Fruit fly (Drosophila melanogaster) whole organism, embryonic: ENCODE results near the gene CG31792.

Source experiments
- Aef1 ChIP-seq: fragments of 200-800 bp; sonication (Bioruptor generic); IDR thresholded peaks from 3 replicates; pipeline ENCODE4 v1.3.6; 2022; ENCODE audit warnings: missing biosample characterization, missing genetic modification characterization
- CG10209 ChIP-seq: fragments of 200-800 bp; sonication (Bioruptor generic); optimal IDR thresholded peaks from 3 replicates; lab custom pipeline; 2017; ENCODE audit warnings: missing biosample characterization, mild to moderate bottlenecking, missing genetic modification characterization, missing genetic modification reagents
- CG10565 ChIP-seq: fragments of 200-800 bp; sonication (Bioruptor generic); optimal IDR thresholded peaks from 3 replicates; lab custom pipeline; 2016; ENCODE audit warnings: missing biosample characterization, mild to moderate bottlenecking, missing genetic modification characterization
- CG10979 ChIP-seq: fragments of 200-800 bp; sonication (Bioruptor generic); optimal IDR thresholded peaks from 2 replicates; lab custom pipeline; 2018; ENCODE audit warnings: missing biosample characterization, mild to moderate bottlenecking, missing genetic modification characterization, moderate library complexity
- CG12236 ChIP-seq: fragments of 200-800 bp; sonication (Bioruptor generic); optimal IDR thresholded peaks from 2 replicates; lab custom pipeline; 2016; ENCODE audit warnings: missing biosample characterization, missing genetic modification characterization
- CG13287 ChIP-seq: fragments of 200-800 bp; sonication (Bioruptor generic); IDR thresholded peaks from 2 replicates; pipeline ENCODE4 v1.3.6; 2022; ENCODE audit warnings: missing biosample characterization, missing genetic modification characterization; ENCODE audit not compliant: partially characterized antibody
- CG15269 ChIP-seq: fragments of 200-800 bp; sonication (Bioruptor generic); optimal IDR thresholded peaks from 2 replicates; lab custom pipeline; 2018; ENCODE audit warnings: missing biosample characterization, mild to moderate bottlenecking, missing genetic modification characterization, moderate library complexity
- CG1529 ChIP-seq: fragments of 200-800 bp; sonication (Bioruptor generic); optimal IDR thresholded peaks from 3 replicates; lab custom pipeline; 2018; ENCODE audit warnings: missing biosample characterization, missing genetic modification characterization
- CG15601 ChIP-seq: fragments of 200-800 bp; sonication (Bioruptor generic); optimal IDR thresholded peaks from 3 replicates; lab custom pipeline; 2019; ENCODE audit warnings: missing biosample characterization, mild to moderate bottlenecking, missing genetic modification characterization, moderate library complexity
- CG16779 ChIP-seq: fragments of 200-800 bp; sonication (Bioruptor generic); IDR thresholded peaks from 2 replicates; pipeline ENCODE4 v1.3.6; 2022; ENCODE audit warnings: missing biosample characterization, missing genetic modification characterization
- CG16815 ChIP-seq: fragments of 200-800 bp; sonication (Bioruptor generic); optimal IDR thresholded peaks from 3 replicates; lab custom pipeline; 2017; ENCODE audit warnings: missing biosample characterization, mild to moderate bottlenecking, missing genetic modification characterization
- CG17568 ChIP-seq: fragments of 200-800 bp; sonication (Bioruptor generic); optimal IDR thresholded peaks from 2 replicates; lab custom pipeline; 2018; ENCODE audit warnings: missing biosample characterization, mild to moderate bottlenecking, missing genetic modification characterization, moderate library complexity
- CG17912 ChIP-seq: fragments of 200-800 bp; sonication (Bioruptor generic); optimal IDR thresholded peaks from 2 replicates; lab custom pipeline; 2018; ENCODE audit warnings: missing biosample characterization, mild to moderate bottlenecking, missing genetic modification characterization
- CG18619 ChIP-seq: fragments of 200-800 bp; sonication (Bioruptor generic); optimal IDR thresholded peaks from 3 replicates; lab custom pipeline; 2017; ENCODE audit warnings: missing biosample characterization, mild to moderate bottlenecking, missing genetic modification characterization
- CG2116 ChIP-seq: fragments of 200-800 bp; sonication (Bioruptor generic); optimal IDR thresholded peaks from 3 replicates; lab custom pipeline; 2018; ENCODE audit warnings: missing biosample characterization, mild to moderate bottlenecking, missing genetic modification characterization
- CG2889 ChIP-seq: fragments of 200-800 bp; sonication (Bioruptor generic); IDR thresholded peaks from 3 replicates; pipeline ENCODE4 v1.3.6; 2022; ENCODE audit warnings: missing biosample characterization, missing genetic modification characterization
- CG30020 ChIP-seq: fragments of 200-800 bp; optimal IDR thresholded peaks from 2 replicates; lab custom pipeline; 2019; ENCODE audit warnings: missing biosample characterization, mild to moderate bottlenecking, missing genetic modification characterization, moderate library complexity
- CG3065 ChIP-seq: fragments of 200-800 bp; sonication (Bioruptor generic); optimal IDR thresholded peaks from 2 replicates; lab custom pipeline; 2016; ENCODE audit warnings: missing biosample characterization, missing genetic modification characterization
- CG33213 ChIP-seq: fragments of 200-800 bp; sonication (Bioruptor generic); optimal IDR thresholded peaks from 3 replicates; lab custom pipeline; 2016; ENCODE audit warnings: missing biosample characterization, missing genetic modification characterization
- CG4820 ChIP-seq: fragments of 200-800 bp; sonication (Bioruptor generic); optimal IDR thresholded peaks from 3 replicates; lab custom pipeline; 2016; ENCODE audit warnings: missing biosample characterization, missing genetic modification characterization
- CG6689 ChIP-seq: fragments of 200-800 bp; sonication (Bioruptor generic); IDR thresholded peaks from 2 replicates; pipeline ENCODE4 v1.3.6; 2022; ENCODE audit warnings: missing biosample characterization, missing genetic modification characterization
- CG6813 ChIP-seq: fragments of 200-800 bp; sonication (Bioruptor generic); optimal IDR thresholded peaks from 2 replicates; lab custom pipeline; 2017; ENCODE audit warnings: missing biosample characterization, missing genetic modification characterization, mild to moderate bottlenecking, moderate library complexity, missing genetic modification reagents
- CG7271 ChIP-seq: fragments of 200-800 bp; sonication (Bioruptor generic); optimal IDR thresholded peaks from 2 replicates; lab custom pipeline; 2018; ENCODE audit warnings: missing biosample characterization, mild to moderate bottlenecking, missing genetic modification characterization, moderate library complexity
- CG7928 ChIP-seq: fragments of 200-800 bp; sonication (Bioruptor generic); optimal IDR thresholded peaks from 2 replicates; lab custom pipeline; 2017; ENCODE audit warnings: missing biosample characterization, mild to moderate bottlenecking, missing genetic modification characterization
- D19A ChIP-seq: fragments of 200-800 bp; optimal IDR thresholded peaks from 3 replicates; lab custom pipeline; 2019; ENCODE audit warnings: missing biosample characterization, mild to moderate bottlenecking, missing genetic modification characterization, moderate library complexity
- E2f1 ChIP-seq: fragments of 200-800 bp; sonication (Bioruptor generic); IDR thresholded peaks from 2 replicates; pipeline ENCODE4 v1.3.6; 2022; ENCODE audit warnings: missing biosample characterization, missing genetic modification characterization
- HLHmδ ChIP-seq: fragments of 200-800 bp; sonication (Bioruptor generic); optimal IDR thresholded peaks from 2 replicates; lab custom pipeline; 2018; ENCODE audit warnings: missing biosample characterization, mild to moderate bottlenecking, missing genetic modification characterization, moderate library complexity
- Hr39 ChIP-seq: fragments of >200 bp; optimal IDR thresholded peaks from 2 replicates; lab custom pipeline; 2017
- Nf-YA ChIP-seq: fragments of 200-800 bp; sonication (Bioruptor generic); IDR thresholded peaks from 2 replicates; pipeline ENCODE4 v1.3.6; 2022; ENCODE audit warnings: missing biosample characterization, missing genetic modification characterization
- Ssrp ChIP-seq: fragments of 200-800 bp; sonication (Bioruptor generic); optimal IDR thresholded peaks from 2 replicates; lab custom pipeline; 2018; ENCODE audit warnings: missing biosample characterization, mild to moderate bottlenecking, missing genetic modification characterization, moderate library complexity
- aop ChIP-seq: fragments of 200-800 bp; sonication (Bioruptor generic); IDR thresholded peaks from 2 replicates; pipeline ENCODE4 v1.3.6; 2022; ENCODE audit warnings: missing biosample characterization, missing genetic modification characterization
- ap ChIP-seq: fragments of 200-800 bp; sonication (Bioruptor generic); IDR thresholded peaks from 2 replicates; pipeline ENCODE4 v1.3.6; 2022; ENCODE audit warnings: missing biosample characterization, missing genetic modification characterization
- bbx ChIP-seq: fragments of 200-800 bp; sonication (Bioruptor generic); IDR thresholded peaks from 2 replicates; pipeline ENCODE4 v1.3.6; 2022; ENCODE audit warnings: missing biosample characterization, missing genetic modification characterization; ENCODE audit not compliant: partially characterized antibody
- cad ChIP-seq: fragments of >200 bp; optimal IDR thresholded peaks from 2 replicates; lab custom pipeline; 2017; ENCODE audit warnings: missing biosample characterization, missing genetic modification characterization
- cas ChIP-seq: fragments of 200-800 bp; sonication (Bioruptor generic); IDR thresholded peaks from 2 replicates; pipeline ENCODE4 v1.3.6; 2022; ENCODE audit warnings: missing biosample characterization, missing genetic modification characterization
- ci ChIP-seq: fragments of 200-800 bp; sonication (Bioruptor generic); IDR thresholded peaks from 3 replicates; pipeline ENCODE4 v1.3.6; 2022; ENCODE audit warnings: missing biosample characterization, missing genetic modification characterization
- croc ChIP-seq: fragments of 200-800 bp; sonication (Bioruptor generic); conservative IDR thresholded peaks from 3 replicates; pipeline ENCODE4 v1.3.6; 2022; ENCODE audit warnings: missing biosample characterization, missing genetic modification characterization
- dati ChIP-seq: fragments of 200-800 bp; sonication (Bioruptor generic); IDR thresholded peaks from 2 replicates; pipeline ENCODE4 v1.3.6; 2022; ENCODE audit warnings: missing biosample characterization, missing genetic modification characterization
- gce ChIP-seq: fragments of 200-800 bp; sonication (Bioruptor generic); IDR thresholded peaks from 3 replicates; pipeline ENCODE4 v1.3.6; 2022; ENCODE audit warnings: missing biosample characterization, missing genetic modification characterization
- gt ChIP-seq: fragments of 200-800 bp; sonication (Bioruptor generic); IDR thresholded peaks from 2 replicates; pipeline ENCODE4 v1.3.6; 2022; ENCODE audit warnings: missing biosample characterization, missing genetic modification characterization
- hbn ChIP-seq: fragments of 200-800 bp; sonication (Bioruptor generic); IDR thresholded peaks from 2 replicates; pipeline ENCODE4 v1.3.6; 2022; ENCODE audit warnings: missing biosample characterization, missing genetic modification characterization; ENCODE audit not compliant: partially characterized antibody
- hkb ChIP-seq, 2 experiments: fragments of 200-800 bp in 1 of 2; fragments of >200 bp in 1 of 2; sonication (Bioruptor generic) in 1 of 2; IDR thresholded peaks in 1 of 2; optimal IDR thresholded peaks in 1 of 2; 2 replicates each; pipeline versions ENCODE4 v1.3.6 to Lab custom; 2017 to 2022; ENCODE audit warnings: missing biosample characterization in 1 of 2, missing genetic modification characterization in 1 of 2
- lmd ChIP-seq: fragments of 200-800 bp; sonication (Bioruptor generic); IDR thresholded peaks from 2 replicates; pipeline ENCODE4 v1.3.6; 2022; ENCODE audit warnings: missing biosample characterization, missing genetic modification characterization
- nerfin-1 ChIP-seq: fragments of 200-800 bp; sonication (Bioruptor generic); optimal IDR thresholded peaks from 3 replicates; lab custom pipeline; 2019; ENCODE audit warnings: missing biosample characterization, mild to moderate bottlenecking, missing genetic modification characterization, moderate library complexity
- pfk ChIP-seq: fragments of 200-800 bp; sonication (Bioruptor generic); optimal IDR thresholded peaks from 2 replicates; lab custom pipeline; 2018; ENCODE audit warnings: missing biosample characterization, mild to moderate bottlenecking, missing genetic modification characterization, moderate library complexity
- pnt ChIP-seq: fragments of 200-800 bp; sonication (Bioruptor generic); optimal IDR thresholded peaks from 3 replicates; lab custom pipeline; 2016; ENCODE audit warnings: missing biosample characterization, missing genetic modification characterization
- pros ChIP-seq: fragments of 200-800 bp; sonication (Bioruptor generic); optimal IDR thresholded peaks from 3 replicates; lab custom pipeline; 2019; ENCODE audit warnings: missing biosample characterization, mild to moderate bottlenecking, missing genetic modification characterization, moderate library complexity
- pum ChIP-seq: fragments of 200-800 bp; sonication (Bioruptor generic); optimal IDR thresholded peaks from 2 replicates; lab custom pipeline; 2016; ENCODE audit warnings: missing biosample characterization, missing genetic modification characterization
- ranshi ChIP-seq: fragments of 200-800 bp; sonication (Bioruptor generic); IDR thresholded peaks from 2 replicates; pipeline ENCODE4 v1.3.6; 2022; ENCODE audit warnings: missing biosample characterization, missing genetic modification characterization
- tll ChIP-seq, 2 experiments: fragments of 200-800 bp in 1 of 2; fragments of >200 bp in 1 of 2; sonication (Bioruptor generic) in 1 of 2; optimal IDR thresholded peaks; 2 replicates each; lab custom pipeline; 2017 to 2019; ENCODE audit warnings: missing biosample characterization in 2 of 2, missing genetic modification characterization in 2 of 2, mild to moderate bottlenecking in 1 of 2, moderate library complexity in 1 of 2

Gene CG31792

DNA sequence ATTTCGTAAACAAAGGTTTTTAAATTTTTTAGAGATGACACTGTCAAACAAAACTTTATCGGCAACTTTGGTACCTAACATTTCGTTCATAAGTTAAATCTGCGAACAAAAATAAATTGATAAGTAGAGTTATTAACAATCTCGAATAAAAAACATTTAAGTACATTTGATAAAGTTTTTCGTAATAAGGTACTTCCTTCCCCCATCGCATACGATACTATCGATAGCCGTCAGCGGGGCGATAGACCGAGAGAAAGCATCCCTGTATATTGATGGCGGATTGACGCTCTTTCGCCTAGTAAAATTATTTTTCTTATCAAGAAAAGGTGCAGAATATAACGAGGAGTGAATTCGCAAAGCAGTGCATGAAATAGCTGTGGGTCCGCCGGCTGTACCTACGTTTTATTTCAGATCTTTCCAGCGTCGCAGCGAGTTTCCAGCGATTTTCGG lies 47.9 kb downstream of the CG31792 start, which contains the start of the genes Ttc19 and Acn (continued):
- TF ChIP-seq CG17912 (GFP tag; lab: Kevin White, UChicago) (peak; percentile 59), CG16815 (GFP tag; lab: Kevin White, UChicago) (peak; percentile 73), CG30020 (tag; lab: Kevin White, UChicago) (peak; percentile 83), CG6689 (GFP tag; lab: Robert Waterston, UW) (peak; percentile 78), CG10565 (peak; percentile 9), CG3065 (GFP tag; lab: Kevin White, UChicago) (peak; percentile 54), Hr39 (lab: Kevin White, UChicago) (no peak), bbx (GFP tag; lab: Robert Waterston, UW) (peak; percentile 96), Nf-YA (peak; percentile 62), CG13287 (peak; percentile 95), croc (GFP tag; lab: Robert Waterston, UW) (peak; percentile 56; the same call in 1 of the 3 replicates), CG12236 (GFP tag; lab: Kevin White, UChicago) (peak; percentile 86), nerfin-1 (peak; percentile 77), pros (no peak), CG15601 (tag; lab: Kevin White, UChicago) (peak; percentile 77), cas (GFP tag; lab: Robert Waterston, UW) (peak; percentile 68; the same call in 1 of the 2 replicates), hbn (GFP tag; lab: Robert Waterston, UW) (peak; percentile 94), HLHmδ (GFP tag; lab: Kevin White, UChicago) (no peak), CG7928 (GFP tag; lab: Kevin White, UChicago) (peak; percentile 49), tll (GFP tag; optimal IDR thresholded peaks at IDR 0.05; lab: Kevin White, UChicago) (no peak), CG10979 (peak; percentile 77), CG4820 (GFP tag; lab: Kevin White, UChicago) (peak; percentile 80), E2f1 (GFP tag; lab: Robert Waterston, UW) (peak; percentile 62), ap (peak; percentile 68), ci (GFP tag; lab: Robert Waterston, UW) (peak; percentile 83), CG6813 (GFP tag; lab: Kevin White, UChicago) (peak; percentile 23), CG16779 (GFP tag; lab: Robert Waterston, UW) (0 out of 2 replicates have a peak, but pooled peaks have one; percentile 46), CG2116 (GFP tag; lab: Kevin White, UChicago) (peak; percentile 99), CG7271 (tag; lab: Kevin White, UChicago) (peak; percentile 74), cad (no peak), gce (0 out of 3 replicates have a peak, but pooled peaks have one; percentile 33), hkb (optimal IDR thresholded peaks at IDR 0.05; lab: Kevin White, UChicago) (no peak), hkb (GFP tag; IDR thresholded peaks at IDR 0.05; lab: Robert Waterston, UW) (peak; percentile 84), aop (GFP tag; lab: Robert Waterston, UW) (0 out of 2 replicates have a peak, but pooled peaks have one; percentile 20), dati (peak; percentile 45; the same call in 1 of the 2 replicates), pum (GFP tag; lab: Kevin White, UChicago) (peak; percentile 91), CG33213 (GFP tag; lab: Kevin White, UChicago) (peak; percentile 88), CG1529 (GFP tag; lab: Kevin White, UChicago) (peak; percentile 58), D19A (tag; lab: Kevin White, UChicago) (no peak), CG17568 (no peak), Aef1 (GFP tag; lab: Robert Waterston, UW) (peak; percentile 85), CG10209 (GFP tag; lab: Kevin White, UChicago) (peak; percentile 69), CG15269 (peak; percentile 77), ranshi (GFP tag; lab: Robert Waterston, UW) (peak; percentile 68), gt (GFP tag; lab: Robert Waterston, UW) (0 out of 2 replicates have a peak, but pooled peaks have one; percentile 40), pnt (GFP tag; lab: Kevin White, UChicago) (peak; percentile 81), Ssrp (tag; lab: Kevin White, UChicago) (peak; percentile 78), CG18619 (GFP tag; lab: Kevin White, UChicago) (peak; percentile 76), CG2889 (GFP tag; lab: Robert Waterston, UW) (peak; percentile 71; the same call in 1 of the 3 replicates), lmd (peak; percentile 79), pfk (GFP tag; lab: Kevin White, UChicago) (no peak)
